Fruit fly (Drosophila melanogaster) whole organism, embryonic: ENCODE data around the gene rost.

Source experiments
- CG14014 ChIP-seq: fragments of 200-800 bp; sonication (Bioruptor generic); IDR thresholded peaks from 2 replicates; pipeline ENCODE4 v1.3.6; 2022; ENCODE audit warnings: missing biosample characterization, missing genetic modification characterization
- CG1647 ChIP-seq: fragments of 200-800 bp; sonication (Bioruptor generic); optimal IDR thresholded peaks from 3 replicates; lab custom pipeline; 2016; ENCODE audit warnings: missing biosample characterization, missing genetic modification characterization
- CG17328 ChIP-seq: fragments of 200-800 bp; sonication (Bioruptor generic); IDR thresholded peaks from 2 replicates; pipeline ENCODE4 v1.3.6; 2022; ENCODE audit warnings: missing biosample characterization, missing genetic modification characterization
- CG17359 ChIP-seq: fragments of 200-800 bp; sonication (Bioruptor generic); optimal IDR thresholded peaks from 3 replicates; lab custom pipeline; 2018; ENCODE audit warnings: missing biosample characterization, mild to moderate bottlenecking, missing genetic modification characterization, moderate library complexity
- CG2116 ChIP-seq: fragments of 200-800 bp; sonication (Bioruptor generic); optimal IDR thresholded peaks from 3 replicates; lab custom pipeline; 2018; ENCODE audit warnings: missing biosample characterization, mild to moderate bottlenecking, missing genetic modification characterization
- CG34376 ChIP-seq: fragments of 200-800 bp; sonication (Bioruptor generic); optimal IDR thresholded peaks from 2 replicates; lab custom pipeline; 2018; ENCODE audit warnings: missing biosample characterization, mild to moderate bottlenecking, missing genetic modification characterization
- CG3726 ChIP-seq: fragments of 200-800 bp; sonication (Bioruptor generic); IDR thresholded peaks from 3 replicates; pipeline ENCODE4, ENCODE4 v1.3.6; 2022; ENCODE audit warnings: missing biosample characterization, missing genetic modification characterization
- CG4854 ChIP-seq: fragments of 200-800 bp; sonication (Bioruptor generic); optimal IDR thresholded peaks from 2 replicates; lab custom pipeline; 2016; ENCODE audit warnings: missing biosample characterization, missing genetic modification characterization, inconsistent platforms
- CG5953 ChIP-seq: fragments of 200-800 bp; sonication (Bioruptor generic); IDR thresholded peaks from 2 replicates; pipeline ENCODE4 v1.3.6; 2022; ENCODE audit warnings: missing biosample characterization, missing genetic modification characterization
- CG9609 ChIP-seq: fragments of 200-800 bp; sonication (Bioruptor generic); optimal IDR thresholded peaks from 3 replicates; lab custom pipeline; 2016; ENCODE audit warnings: missing biosample characterization, missing genetic modification characterization
- Dad ChIP-seq: fragments of 200-800 bp; sonication (Bioruptor generic); optimal IDR thresholded peaks from 3 replicates; lab custom pipeline; 2016; ENCODE audit warnings: missing biosample characterization, missing genetic modification characterization
- Dip3 ChIP-seq: fragments of 200-800 bp; sonication (Bioruptor generic); optimal IDR thresholded peaks from 3 replicates; lab custom pipeline; 2016; ENCODE audit warnings: missing biosample characterization, missing genetic modification characterization
- Drgx ChIP-seq: fragments of 200-800 bp; sonication (Bioruptor generic); IDR thresholded peaks from 2 replicates; pipeline ENCODE4 v1.3.6; 2022; ENCODE audit warnings: missing biosample characterization, missing genetic modification characterization
- HLHmδ ChIP-seq: fragments of 200-800 bp; sonication (Bioruptor generic); optimal IDR thresholded peaks from 2 replicates; lab custom pipeline; 2018; ENCODE audit warnings: missing biosample characterization, mild to moderate bottlenecking, missing genetic modification characterization, moderate library complexity
- Hr51 ChIP-seq, 2 experiments: fragments of 200-800 bp; sonication (Bioruptor generic); optimal IDR thresholded peaks; 2 replicates in 1 of 2; 3 replicates in 1 of 2; lab custom pipeline; 2016 to 2018; ENCODE audit warnings: missing biosample characterization in 2 of 2, missing genetic modification characterization in 2 of 2, mild to moderate bottlenecking in 1 of 2, moderate library complexity in 1 of 2
- Myb ChIP-seq: fragments of 200-800 bp; sonication (Bioruptor generic); optimal IDR thresholded peaks from 2 replicates; lab custom pipeline; 2016; ENCODE audit warnings: missing biosample characterization, missing genetic modification characterization
- NC2α ChIP-seq: fragments of 200-800 bp; sonication (Bioruptor generic); optimal IDR thresholded peaks from 2 replicates; lab custom pipeline; 2016; ENCODE audit warnings: missing biosample characterization, missing genetic modification characterization
- Optix ChIP-seq: fragments of 200-800 bp; sonication (Bioruptor generic); IDR thresholded peaks from 3 replicates; pipeline ENCODE4 v1.3.6; 2022; ENCODE audit warnings: missing biosample characterization, missing genetic modification characterization
- Sox100B ChIP-seq: fragments of 200-800 bp; sonication (Bioruptor generic); optimal IDR thresholded peaks from 3 replicates; lab custom pipeline; 2018; ENCODE audit warnings: missing biosample characterization, mild to moderate bottlenecking, missing genetic modification characterization
- ato ChIP-seq: fragments of 200-800 bp; sonication (Bioruptor generic); IDR thresholded peaks from 2 replicates; pipeline ENCODE4 v1.3.6; 2022; ENCODE audit warnings: missing biosample characterization, missing genetic modification characterization; ENCODE audit not compliant: partially characterized antibody
- chif ChIP-seq, 2 experiments: fragments of 200-800 bp; sonication (Bioruptor generic); optimal IDR thresholded peaks; 3 replicates each; lab custom pipeline; 2016; ENCODE audit warnings: missing biosample characterization in 2 of 2, missing genetic modification characterization in 2 of 2
- crc ChIP-seq: fragments of 200-800 bp; sonication (Bioruptor generic); optimal IDR thresholded peaks from 2 replicates; lab custom pipeline; 2016; ENCODE audit warnings: missing biosample characterization, missing genetic modification characterization
- disco-r ChIP-seq: fragments of 200-800 bp; sonication (Bioruptor generic); optimal IDR thresholded peaks from 2 replicates; lab custom pipeline; 2016; ENCODE audit warnings: missing biosample characterization, missing genetic modification characterization
- dm ChIP-seq: fragments of 200-800 bp; sonication (Bioruptor generic); optimal IDR thresholded peaks from 3 replicates; lab custom pipeline; 2016; ENCODE audit warnings: missing biosample characterization, missing genetic modification characterization
- exex ChIP-seq: fragments of 200-800 bp; sonication (Bioruptor generic); optimal IDR thresholded peaks from 4 replicates; lab custom pipeline; 2018; ENCODE audit warnings: missing biosample characterization, mild to moderate bottlenecking, missing genetic modification characterization, moderate library complexity
- gfzf ChIP-seq: fragments of 200-800 bp; sonication (Bioruptor generic); optimal IDR thresholded peaks from 2 replicates; lab custom pipeline; 2016; ENCODE audit warnings: missing biosample characterization, mild to moderate bottlenecking, missing genetic modification characterization, moderate library complexity
- grn ChIP-seq: fragments of 200-800 bp; sonication (Bioruptor generic); optimal IDR thresholded peaks from 3 replicates; lab custom pipeline; 2017; ENCODE audit warnings: missing biosample characterization, missing genetic modification characterization
- insv ChIP-seq, 2 experiments: fragments of 200-800 bp; sonication (Bioruptor generic); optimal IDR thresholded peaks; 3 replicates each; lab custom pipeline; 2016 to 2018; ENCODE audit warnings: missing biosample characterization in 2 of 2, missing genetic modification characterization in 2 of 2
- kni ChIP-seq: fragments of 200-800 bp; sonication (Bioruptor generic); optimal IDR thresholded peaks from 3 replicates; lab custom pipeline; 2017; ENCODE audit warnings: mild to moderate bottlenecking, missing biosample characterization, missing genetic modification reagents, missing genetic modification characterization
- mirr ChIP-seq: fragments of 200-800 bp; sonication (Bioruptor generic); optimal IDR thresholded peaks from 3 replicates; lab custom pipeline; 2018; ENCODE audit warnings: missing biosample characterization, mild to moderate bottlenecking, missing genetic modification characterization
- pb ChIP-seq: fragments of 200-800 bp; sonication (Bioruptor generic); optimal IDR thresholded peaks from 3 replicates; lab custom pipeline; 2016; ENCODE audit warnings: missing biosample characterization, missing genetic modification characterization
- ro ChIP-seq: fragments of 200-800 bp; sonication (Bioruptor generic); IDR thresholded peaks from 2 replicates; pipeline ENCODE4 v1.3.6; 2022; ENCODE audit warnings: missing biosample characterization, missing genetic modification characterization
- run ChIP-seq: fragments of 200-800 bp; sonication (Bioruptor generic); optimal IDR thresholded peaks from 3 replicates; lab custom pipeline; 2018; ENCODE audit warnings: missing biosample characterization, mild to moderate bottlenecking, missing genetic modification characterization
- salm ChIP-seq: fragments of 200-800 bp; sonication (Bioruptor generic); optimal IDR thresholded peaks from 2 replicates; lab custom pipeline; 2018; ENCODE audit warnings: missing biosample characterization, mild to moderate bottlenecking, missing genetic modification characterization
- sd ChIP-seq: fragments of 200-800 bp; sonication (Bioruptor generic); optimal IDR thresholded peaks from 3 replicates; lab custom pipeline; 2018; ENCODE audit warnings: missing biosample characterization, mild to moderate bottlenecking, missing genetic modification characterization, moderate library complexity
- ssp ChIP-seq: fragments of 200-800 bp; sonication (Bioruptor generic); IDR thresholded peaks from 2 replicates; pipeline ENCODE4 v1.3.6; 2022; ENCODE audit warnings: missing biosample characterization, missing genetic modification characterization
- stwl ChIP-seq: fragments of 200-800 bp; sonication (Bioruptor generic); optimal IDR thresholded peaks from 3 replicates; lab custom pipeline; 2018; ENCODE audit warnings: missing biosample characterization, mild to moderate bottlenecking, missing genetic modification characterization, moderate library complexity
- sug ChIP-seq: fragments of 200-800 bp; optimal IDR thresholded peaks from 2 replicates; lab custom pipeline; 2019; ENCODE audit warnings: missing biosample characterization, mild to moderate bottlenecking, missing genetic modification characterization, moderate library complexity
- vfl ChIP-seq: fragments of 200-800 bp; sonication (Bioruptor generic); optimal IDR thresholded peaks from 2 replicates; lab custom pipeline; 2016; ENCODE audit warnings: missing biosample characterization, missing genetic modification characterization
- zfh1 ChIP-seq: fragments of 200-800 bp; sonication (Bioruptor generic); IDR thresholded peaks from 3 replicates; pipeline ENCODE4 v1.3.6; 2022; ENCODE audit warnings: missing biosample characterization, missing genetic modification characterization

Gene rost

DNA sequence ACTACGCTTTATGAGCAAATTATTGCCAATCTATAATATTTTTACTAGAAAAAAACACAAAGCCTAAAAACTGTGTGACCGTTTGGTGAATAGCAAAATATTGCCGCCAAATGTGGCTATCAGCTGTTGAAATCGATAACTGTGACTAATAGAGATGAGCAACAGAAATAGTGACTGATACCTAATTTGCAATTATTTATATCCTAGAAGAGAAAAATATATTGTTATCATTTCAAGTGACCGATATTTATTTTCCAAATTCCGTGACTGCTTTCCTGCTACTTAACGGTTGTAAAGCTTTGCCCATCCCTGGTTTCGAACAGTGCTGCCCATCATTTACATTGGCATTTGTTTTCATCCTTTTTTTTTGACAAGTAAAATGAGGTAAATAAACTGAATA is 7.9 kb upstream of the rost start, which contains the start of the genes alien and CG18661 (continued):
- TF ChIP-seq CG9609 (GFP tag; lab: Kevin White, UChicago), result peak; percentile 77
- peak; percentile 95; the same call in 1 of the 3 replicates for TF ChIP-seq CG3726 (GFP tag; lab: Robert Waterston, UW)
- TF ChIP-seq pb (GFP tag; lab: Kevin White, UChicago), result peak; percentile 82
- peak; percentile 36; the same call in 1 of the 2 replicates for TF ChIP-seq ato (GFP tag; lab: Robert Waterston, UW)
- peak; percentile 69 for TF ChIP-seq CG2116 (GFP tag; lab: Kevin White, UChicago)
- peak; percentile 71 for TF ChIP-seq vfl
- peak; percentile 44 for TF ChIP-seq disco-r
- peak; percentile 49 for TF ChIP-seq Sox100B (GFP tag; lab: Kevin White, UChicago)
- TF ChIP-seq run (tag; lab: Kevin White, UChicago), result peak; percentile 54
- peak; percentile 88 for TF ChIP-seq zfh1
- peak; percentile 66; the same call in 1 of the 2 replicates for TF ChIP-seq CG17328 (GFP tag; lab: Robert Waterston, UW)
- peak; percentile 81 for TF ChIP-seq ssp (GFP tag; lab: Robert Waterston, UW)
- TF ChIP-seq Optix (GFP tag; lab: Robert Waterston, UW), result peak; percentile 95
- peak in 1 of 2 experiments; percentile 74 for TF ChIP-seq insv (GFP tag; optimal IDR thresholded peaks at IDR 0.05; lab: Kevin White, UChicago)
- peak; percentile 36 for TF ChIP-seq NC2α (GFP tag; lab: Kevin White, UChicago)
- TF ChIP-seq gfzf (GFP tag; lab: Kevin White, UChicago), result peak; percentile 88
- peak; percentile 64 to 82 for TF ChIP-seq chif (GFP tag; optimal IDR thresholded peaks at IDR 0.05; lab: Kevin White, UChicago)
- TF ChIP-seq CG1647 (GFP tag; lab: Kevin White, UChicago), result peak; percentile 76
- peak; percentile 98 for TF ChIP-seq stwl
- TF ChIP-seq Hr51 (GFP tag; optimal IDR thresholded peaks at IDR 0.05; lab: Kevin White, UChicago), result peak; percentile 82 to 87
- peak; percentile 91 for TF ChIP-seq CG5953 (GFP tag; lab: Robert Waterston, UW)
- peak; percentile 88 for TF ChIP-seq dm (GFP tag; lab: Kevin White, UChicago)
- peak; percentile 59 for TF ChIP-seq Dad
- TF ChIP-seq ro, result peak; percentile 65
- peak; percentile 59 for TF ChIP-seq CG4854 (GFP tag; lab: Kevin White, UChicago)
- TF ChIP-seq Drgx (GFP tag; lab: Robert Waterston, UW), result peak; percentile 75
- TF ChIP-seq HLHmδ (GFP tag; lab: Kevin White, UChicago), result no peak
- peak; percentile 99 for TF ChIP-seq Myb (GFP tag; lab: Kevin White, UChicago)
- peak; percentile 57 for TF ChIP-seq CG17359 (tag; lab: Kevin White, UChicago)
- no peak for TF ChIP-seq kni (GFP tag; lab: Kevin White, UChicago)
- peak; percentile 95 for TF ChIP-seq Dip3 (GFP tag; lab: Kevin White, UChicago)
- peak; percentile 88 for TF ChIP-seq CG14014 (GFP tag; lab: Robert Waterston, UW)

DNA sequence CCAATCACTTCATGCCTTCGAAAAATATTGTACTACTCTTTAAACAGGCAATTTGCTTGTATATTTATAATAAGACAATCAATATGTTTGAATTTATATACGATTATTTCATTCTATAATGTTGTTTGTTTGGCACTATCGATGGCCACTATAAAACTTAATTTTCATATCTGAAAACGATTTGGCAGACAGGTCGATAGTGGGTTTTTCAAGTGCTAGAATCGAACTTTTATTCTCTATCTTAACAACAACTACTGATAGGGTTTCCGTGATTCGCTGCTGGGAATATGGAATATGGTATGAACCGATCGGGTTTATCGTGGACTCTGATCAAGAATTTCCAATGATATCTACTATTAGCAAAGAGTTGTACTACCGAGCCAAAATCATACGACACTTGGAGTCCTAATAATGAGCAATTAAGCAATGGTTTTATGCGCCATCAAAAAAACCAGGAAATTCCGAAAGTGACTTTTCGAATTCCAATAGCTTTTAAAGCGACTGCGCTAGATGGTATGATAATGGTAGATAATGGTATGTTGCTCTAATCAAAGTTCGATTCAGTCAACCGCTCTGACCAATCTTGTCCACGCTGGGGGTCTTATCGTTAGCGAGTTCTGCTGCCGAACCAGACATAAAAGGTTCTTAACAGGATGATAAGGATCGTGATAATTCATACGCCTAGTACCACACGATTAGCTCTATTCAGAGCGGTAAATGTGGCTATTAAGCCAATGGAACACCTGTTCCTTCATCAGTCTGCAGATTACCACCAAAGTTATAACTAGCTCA is 4.5 kb upstream of the rost start, which contains the start of gene CG17906:
Gene CG17906 (plus strand): TSS at position 742 of the 792 bp plus-strand sequence.
- peak; percentile 67 for TF ChIP-seq sd (tag; lab: Kevin White, UChicago)
- TF ChIP-seq mirr (GFP tag; lab: Kevin White, UChicago), result peak; percentile 24
- peak; percentile 98 for TF ChIP-seq sug (tag; lab: Kevin White, UChicago)
- TF ChIP-seq CG34376 (GFP tag; lab: Kevin White, UChicago), result peak; percentile 56
- no peak for TF ChIP-seq crc (GFP tag; lab: Kevin White, UChicago)
- TF ChIP-seq salm (tag; lab: Kevin White, UChicago), result no peak
- peak; percentile 89 for TF ChIP-seq grn
- peak; percentile 92 for TF ChIP-seq exex (tag; lab: Kevin White, UChicago)
- TF ChIP-seq, all 482 proteins: peak for 6
